Fruit fly (Drosophila melanogaster): ENCODE data around the gene Dip-C.

Dip-C gene

dm6 chr3R:12401672-12402296 is 11.8 kb downstream of the Dip-C start, which contains the start of gene DNAlig3 (continued):
- no peak for TF ChIP-seq twi (tag; optimal IDR thresholded peaks at IDR 0.05)
- no peak for TF ChIP-seq sug (tag; optimal IDR thresholded peaks at IDR 0.05)
- TF ChIP-seq CG3407 (GFP tag; optimal IDR thresholded peaks at IDR 0.05), result no peak
- no peak for TF ChIP-seq CG5953 (GFP tag; IDR thresholded peaks at IDR 0.05)
- TF ChIP-seq pan (optimal IDR thresholded peaks at IDR 0.05), result no peak
- TF ChIP-seq pan (GFP tag; optimal IDR thresholded peaks at IDR 0.05 in 1 of 2, IDR thresholded peaks at IDR 0.05 in 1 of 2), result no peak
- TF ChIP-seq CG4854 (GFP tag; optimal IDR thresholded peaks at IDR 0.05), result no peak
- peak; percentile 53 for TF ChIP-seq scrt (GFP tag; optimal IDR thresholded peaks at IDR 0.05)
- peak; percentile 8 for TF ChIP-seq bigmax (GFP tag; optimal IDR thresholded peaks at IDR 0.05)
- TF ChIP-seq ci (GFP tag; IDR thresholded peaks at IDR 0.05), result peak; percentile 49; the same call in 1 of the 3 replicates
- no peak for TF ChIP-seq CG8944 (GFP tag; optimal IDR thresholded peaks at IDR 0.05)
- TF ChIP-seq CG14667 (GFP tag; IDR thresholded peaks at IDR 0.05), result no peak
- TF ChIP-seq Eip74EF (GFP tag; optimal IDR thresholded peaks at IDR 0.05), result no peak
- peak; percentile 1 for TF ChIP-seq kah (GFP tag; optimal IDR thresholded peaks at IDR 0.05)
- TF ChIP-seq NC2β (GFP tag; optimal IDR thresholded peaks at IDR 0.05), result no peak
- TF ChIP-seq crp (GFP tag; optimal IDR thresholded peaks at IDR 0.05), result peak; percentile 33 to 93
- TF ChIP-seq slou (GFP tag; optimal IDR thresholded peaks at IDR 0.05), result no peak
- no peak for TF ChIP-seq Hey (tag; optimal IDR thresholded peaks at IDR 0.05)
- TF ChIP-seq ro (GFP tag; IDR thresholded peaks at IDR 0.05), result no peak
- TF ChIP-seq MESR4 (GFP tag; optimal IDR thresholded peaks at IDR 0.05), result peak; percentile 23
- TF ChIP-seq dm (GFP tag; optimal IDR thresholded peaks at IDR 0.05), result peak; percentile 37
- TF ChIP-seq CG1832 (GFP tag; optimal IDR thresholded peaks at IDR 0.05), result no peak
- TF ChIP-seq CG15073 (GFP tag; optimal IDR thresholded peaks at IDR 0.05), result no peak
- peak; percentile 22 for TF ChIP-seq Sry-δ (GFP tag; optimal IDR thresholded peaks at IDR 0.05)
- TF ChIP-seq dimm (GFP tag; IDR thresholded peaks at IDR 0.05), result no peak
- peak; percentile 60 for TF ChIP-seq Scr (GFP tag; IDR thresholded peaks at IDR 0.05; ENCODE audit: partially characterized antibody)
- no peak for TF ChIP-seq Stat92E (GFP tag; optimal IDR thresholded peaks at IDR 0.05)
- no peak for TF ChIP-seq CG12659 (GFP tag; optimal IDR thresholded peaks at IDR 0.05)
- peak; percentile 45 for TF ChIP-seq CTCF (GFP tag; optimal IDR thresholded peaks at IDR 0.05)
- no peak for TF ChIP-seq CG3065 (GFP tag; optimal IDR thresholded peaks at IDR 0.05)
- peak; percentile 45; the same call in 1 of the 3 replicates for TF ChIP-seq CG16813 (GFP tag; IDR thresholded peaks at IDR 0.05; ENCODE audit: partially characterized antibody)
- TF ChIP-seq bowl (GFP tag; IDR thresholded peaks at IDR 0.05), result no peak
- no peak for TF ChIP-seq CG10979 (tag; optimal IDR thresholded peaks at IDR 0.05)
- 0 out of 3 replicates have a peak, but pooled peaks have one; percentile 64 for TF ChIP-seq hb (GFP tag; IDR thresholded peaks at IDR 0.05; ENCODE audit: partially characterized antibody)
- TF ChIP-seq BEAF-32 (GFP tag; optimal IDR thresholded peaks at IDR 0.05), result peak; percentile 68
- TF ChIP-seq ase (GFP tag; IDR thresholded peaks at IDR 0.05), result no peak
- TF ChIP-seq bbx (GFP tag; IDR thresholded peaks at IDR 0.05; ENCODE audit: partially characterized antibody), result peak; percentile 63
- TF ChIP-seq Bgb (GFP tag; IDR thresholded peaks at IDR 0.05; ENCODE audit: partially characterized antibody), result peak; percentile 33; the same call in 1 of the 2 replicates
- TF ChIP-seq CG2889 (GFP tag; IDR thresholded peaks at IDR 0.05), result no peak
- TF ChIP-seq ac (GFP tag; optimal IDR thresholded peaks at IDR 0.05), result no peak
- no peak for TF ChIP-seq dmrt99B (tag; optimal IDR thresholded peaks at IDR 0.05)
- TF ChIP-seq Rfx (GFP tag; IDR thresholded peaks at IDR 0.05), result no peak
- no peak for TF ChIP-seq CG18476 (GFP tag; optimal IDR thresholded peaks at IDR 0.05)
- TF ChIP-seq Dll (GFP tag; IDR thresholded peaks at IDR 0.05; ENCODE audit: partially characterized antibody), result peak; percentile 73
- TF ChIP-seq Gug (GFP tag; IDR thresholded peaks at IDR 0.05), result no peak
- peak; percentile 44 for TF ChIP-seq CG34376 (GFP tag; optimal IDR thresholded peaks at IDR 0.05)
- TF ChIP-seq HLHmδ (GFP tag; optimal IDR thresholded peaks at IDR 0.05), result peak; percentile 65
- TF ChIP-seq zen2 (GFP tag; IDR thresholded peaks at IDR 0.05; ENCODE audit: partially characterized antibody), result peak; percentile 68; the same call in 2 of the 3 replicates
- peak; percentile 2 for TF ChIP-seq CG4617 (GFP tag; optimal IDR thresholded peaks at IDR 0.05; ENCODE audit: borderline replicate concordance)
